Worm (Caenorhabditis elegans): ENCODE measurements around the gene egl-46.

DNA sequence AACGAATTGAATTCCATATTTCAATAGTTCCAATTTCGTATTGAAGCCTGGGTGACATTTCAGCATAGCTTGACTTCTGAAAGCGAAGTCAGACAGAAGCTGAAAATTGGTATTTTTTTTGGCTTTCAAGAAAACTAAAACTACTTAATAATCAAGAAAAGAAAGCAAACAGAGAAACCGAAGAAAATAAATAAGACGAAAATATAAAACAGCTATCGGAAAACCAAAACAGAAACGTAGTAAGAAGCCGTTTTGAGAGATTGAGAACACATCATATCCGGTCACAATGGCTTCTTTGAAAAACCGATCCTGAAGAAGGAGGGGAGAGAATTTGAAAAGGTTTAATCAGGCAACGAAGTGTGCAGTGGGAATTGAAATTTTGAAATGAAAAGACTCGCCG lies 36.9 kb upstream of the egl-46 start, which contains the start of gene srg-30:
- TF ChIP-seq pax-1 (tag; optimal IDR thresholded peaks at IDR 0.05), result no peak
- no peak for TF ChIP-seq ama-1 (optimal IDR thresholded peaks at IDR 0.05)
- no peak for TF ChIP-seq F13H6.1 (tag; optimal IDR thresholded peaks at IDR 0.05)
- TF ChIP-seq hlh-30 (tag; optimal IDR thresholded peaks at IDR 0.05; ENCODE audit: insufficient read depth), result no peak
- TF ChIP-seq ztf-16 (tag; optimal IDR thresholded peaks at IDR 0.05), result no peak
- TF ChIP-seq T23F11.4 (GFP tag; optimal IDR thresholded peaks at IDR 0.05), result no peak
- no peak for TF ChIP-seq nfya-1 (tag; optimal IDR thresholded peaks at IDR 0.05)
- no peak for TF ChIP-seq npax-4 (tag; optimal IDR thresholded peaks at IDR 0.05)
- TF ChIP-seq che-1 (tag; optimal IDR thresholded peaks at IDR 0.05), result no peak
- TF ChIP-seq nhr-11 (tag; optimal IDR thresholded peaks at IDR 0.05), result no peak
- TF ChIP-seq pha-2 (tag; optimal IDR thresholded peaks at IDR 0.05), result no peak
- no peak for TF ChIP-seq C08G9.2 (tag; optimal IDR thresholded peaks at IDR 0.05)
